Fruit fly (Drosophila melanogaster): ENCODE results near the gene COX6AL2.

COX6AL2 gene

DNA sequence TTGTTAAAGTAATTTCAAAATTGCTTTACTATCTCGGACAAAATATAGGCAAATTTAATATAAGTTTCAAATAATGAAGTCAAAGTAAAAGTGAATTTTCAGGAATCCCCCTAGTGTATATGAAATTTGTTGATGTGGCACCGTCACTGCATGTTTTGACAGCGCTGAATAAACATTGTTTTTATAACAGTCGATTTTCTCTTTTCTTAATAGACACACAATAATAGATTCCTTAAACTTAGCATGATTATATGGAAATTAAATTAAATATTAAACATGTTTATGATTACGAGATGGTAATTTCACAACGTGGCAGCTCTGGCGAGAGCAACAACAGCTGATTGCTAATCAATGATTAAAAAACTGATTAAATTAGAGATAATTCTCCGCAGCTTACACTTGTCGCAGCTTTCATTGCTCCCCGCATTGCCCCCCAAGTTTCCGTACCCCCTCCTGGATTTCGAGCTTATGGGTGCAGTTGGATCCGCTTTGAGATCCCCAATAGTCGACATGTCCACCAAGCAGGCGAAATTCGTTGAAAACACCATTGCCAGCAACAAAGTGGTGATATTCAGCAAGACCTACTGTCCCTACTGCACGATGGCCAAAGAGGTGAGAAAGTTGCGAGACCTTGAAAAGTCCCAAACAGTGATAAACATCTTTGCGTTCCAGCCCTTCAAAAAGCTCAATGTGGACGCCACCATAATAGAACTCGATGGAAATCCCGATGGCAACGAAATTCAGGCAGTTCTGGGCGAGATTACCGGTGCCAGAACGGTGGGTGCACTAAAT is 44.7 kb downstream of the COX6AL2 start, which contains the start of gene Grx1 (continued):
- no peak for TF ChIP-seq CG12071 (GFP tag; optimal IDR thresholded peaks at IDR 0.05)
- TF ChIP-seq zen2 (GFP tag; IDR thresholded peaks at IDR 0.05; ENCODE audit: partially characterized antibody): no peak
- TF ChIP-seq Opbp (GFP tag; IDR thresholded peaks at IDR 0.05; ENCODE audit: partially characterized antibody): no peak
- peak; percentile 97 for TF ChIP-seq wek (GFP tag; optimal IDR thresholded peaks at IDR 0.05)
- TF ChIP-seq CG17328 (GFP tag; IDR thresholded peaks at IDR 0.05): no peak
- peak; percentile 47 for TF ChIP-seq caup (GFP tag; optimal IDR thresholded peaks at IDR 0.05; ENCODE audit: severe bottlenecking)
- 0 out of 3 replicates have a peak, but pooled peaks have one; percentile 37 for TF ChIP-seq ken (GFP tag; IDR thresholded peaks at IDR 0.05)
- TF ChIP-seq CG12391 (tag; optimal IDR thresholded peaks at IDR 0.05): peak; percentile 77
- no peak for TF ChIP-seq h (optimal IDR thresholded peaks at IDR 0.05)
- no peak for TF ChIP-seq CG2889 (GFP tag; IDR thresholded peaks at IDR 0.05)
- no peak for TF ChIP-seq jumu (GFP tag; optimal IDR thresholded peaks at IDR 0.05)
- no peak for TF ChIP-seq ttk (GFP tag; IDR thresholded peaks at IDR 0.05)
- TF ChIP-seq tll (GFP tag; optimal IDR thresholded peaks at IDR 0.05): peak in 1 of 2 experiments; percentile 45
- no peak for TF ChIP-seq Antp (GFP tag; optimal IDR thresholded peaks at IDR 0.05)
- no peak for TF ChIP-seq CG31388 (GFP tag; optimal IDR thresholded peaks at IDR 0.05)
- no peak for TF ChIP-seq aop (GFP tag; IDR thresholded peaks at IDR 0.05)
- TF ChIP-seq Meics (GFP tag; optimal IDR thresholded peaks at IDR 0.05): peak; percentile 70
- no peak for TF ChIP-seq CG11093 (GFP tag; IDR thresholded peaks at IDR 0.05)
- TF ChIP-seq CG9609 (GFP tag; optimal IDR thresholded peaks at IDR 0.05): peak; percentile 14
- TF ChIP-seq CG4820 (GFP tag; optimal IDR thresholded peaks at IDR 0.05): peak; percentile 31
- TF ChIP-seq so (GFP tag; IDR thresholded peaks at IDR 0.05): no peak
- peak; percentile 15 for TF ChIP-seq crc (GFP tag; optimal IDR thresholded peaks at IDR 0.05)
- peak; percentile 61 for TF ChIP-seq CG31441 (GFP tag; IDR thresholded peaks at IDR 0.05)
- TF ChIP-seq Nf-YC (tag; optimal IDR thresholded peaks at IDR 0.05): peak; percentile 66
- TF ChIP-seq CG1233 (GFP tag; optimal IDR thresholded peaks at IDR 0.05): peak; percentile 38
- peak; percentile 58 for TF ChIP-seq CG13624 (GFP tag; optimal IDR thresholded peaks at IDR 0.05)
- no peak for TF ChIP-seq HmgZ (tag; optimal IDR thresholded peaks at IDR 0.05)
- TF ChIP-seq CG2678 (tag; optimal IDR thresholded peaks at IDR 0.05): peak; percentile 63
- no peak for TF ChIP-seq CG14667 (GFP tag; IDR thresholded peaks at IDR 0.05)
- TF ChIP-seq Sox100B (GFP tag; optimal IDR thresholded peaks at IDR 0.05): peak; percentile 52
- peak; percentile 59 for TF ChIP-seq grau (tag; optimal IDR thresholded peaks at IDR 0.05)
- peak; percentile 21 for TF ChIP-seq CG13123 (GFP tag; optimal IDR thresholded peaks at IDR 0.05)
- TF ChIP-seq pfk (GFP tag; optimal IDR thresholded peaks at IDR 0.05): no peak
- no peak for TF ChIP-seq CG8089 (GFP tag; optimal IDR thresholded peaks at IDR 0.05)
- peak; percentile 81 for TF ChIP-seq CG17802 (tag; optimal IDR thresholded peaks at IDR 0.05)
- peak; percentile 23 for TF ChIP-seq BEAF-32 (GFP tag; optimal IDR thresholded peaks at IDR 0.05)
- TF ChIP-seq Hmr (GFP tag; optimal IDR thresholded peaks at IDR 0.05): peak; percentile 59
- peak; percentile 33 for TF ChIP-seq CG3995 (GFP tag; optimal IDR thresholded peaks at IDR 0.05)
- no peak for TF ChIP-seq Hr78 (GFP tag; optimal IDR thresholded peaks at IDR 0.05)
- TF ChIP-seq CG17361 (GFP tag; IDR thresholded peaks at IDR 0.05): peak; percentile 71; the same call in 2 of the 3 replicates
- peak; percentile 8 for TF ChIP-seq CG4854 (GFP tag; optimal IDR thresholded peaks at IDR 0.05)
- TF ChIP-seq CG13424 (tag; optimal IDR thresholded peaks at IDR 0.05): peak; percentile 68
- no peak for TF ChIP-seq z (GFP tag; IDR thresholded peaks at IDR 0.05)
- TF ChIP-seq gem (tag; optimal IDR thresholded peaks at IDR 0.05): peak; percentile 75
- TF ChIP-seq CG33557 (GFP tag; optimal IDR thresholded peaks at IDR 0.05): peak; percentile 17
- peak; percentile 54 for TF ChIP-seq CoRest (tag; optimal IDR thresholded peaks at IDR 0.05)
- TF ChIP-seq CG9797 (GFP tag; optimal IDR thresholded peaks at IDR 0.05): no peak
- peak; percentile 40 for TF ChIP-seq dm (GFP tag; optimal IDR thresholded peaks at IDR 0.05)
- TF ChIP-seq lmd (GFP tag; IDR thresholded peaks at IDR 0.05): 0 out of 2 replicates have a peak, but pooled peaks have one; percentile 22

All from whole organism, embryonic.